Fruit fly (Drosophila melanogaster) Kc167 (cell line): ENCODE measurements around the gene Tim17b1.

Experiments used
- Myc ChIP-seq: fragments of >200 bp; optimal IDR thresholded peaks from 2 replicates; lab custom pipeline; 2017; ENCODE audit warnings: missing external identifiers
- Sin3A ChIP-seq: fragments of >200 bp; optimal IDR thresholded peaks from 2 replicates; lab custom pipeline; 2018; ENCODE audit warnings: missing external identifiers
- h ChIP-seq: fragments of >200 bp; optimal IDR thresholded peaks from 3 replicates; lab custom pipeline; 2018; ENCODE audit warnings: missing external identifiers
- insv ChIP-seq: fragments of >200 bp; optimal IDR thresholded peaks from 3 replicates; lab custom pipeline; 2018; ENCODE audit warnings: missing external identifiers
- psq ChIP-seq: fragments of >200 bp; optimal IDR thresholded peaks from 2 replicates; lab custom pipeline; 2017; ENCODE audit warnings: missing external identifiers
- ttk ChIP-seq: sonication (Bioruptor generic); optimal IDR thresholded peaks from 2 replicates; lab custom pipeline; 2017; ENCODE audit warnings: missing external identifiers

Gene Tim17b1

dm6 chr3R:5299569-5300195 lies at the start of gene Tim17b1:
Gene Tim17b1, plus strand, starts transcription at chr3R:5300145.
- TF ChIP-seq h (lab: Kevin White, UChicago) (no peak), psq (no peak), insv (no peak), ttk (lab: Kevin White, UChicago) (no peak), Myc (no peak), Sin3A (lab: Kevin White, UChicago) (no peak)

- TF ChIP-seq h (lab: Kevin White, UChicago) = no peak
- TF ChIP-seq insv = no peak
- no peak for TF ChIP-seq ttk (lab: Kevin White, UChicago)
- no peak for TF ChIP-seq Sin3A (lab: Kevin White, UChicago)
- no peak for TF ChIP-seq Myc
- TF ChIP-seq psq = no peak
Observed at dm6 chr3R:5250530-5251242, 49.3 kb upstream of the Tim17b1 start.

dm6 chr3R:5251243-5251865 lies 48.6 kb upstream of the Tim17b1 start, which contains the start of gene CtsF:
Gene CtsF, minus strand, starts transcription at chr3R:5251745.
- TF ChIP-seq psq = no peak
- no peak for TF ChIP-seq h (lab: Kevin White, UChicago)
- no peak for TF ChIP-seq Myc
- no peak for TF ChIP-seq insv
- TF ChIP-seq Sin3A (lab: Kevin White, UChicago) = no peak
- no peak for TF ChIP-seq ttk (lab: Kevin White, UChicago)

- TF ChIP-seq psq = no peak
- TF ChIP-seq Myc = no peak
- no peak for TF ChIP-seq insv
- TF ChIP-seq h (lab: Kevin White, UChicago) = no peak
- TF ChIP-seq Sin3A (lab: Kevin White, UChicago) = no peak
- no peak for TF ChIP-seq ttk (lab: Kevin White, UChicago)
Observed at dm6 chr3R:5252853-5253252, 47.1 kb upstream of the Tim17b1 start, which contains the start of gene CG1113. Gene CG1113, plus strand, starts transcription at chr3R:5253153.

- TF ChIP-seq Sin3A (lab: Kevin White, UChicago) (no peak), psq (no peak)
Observed at dm6 chr3R:5256462-5257146, 43.3 kb upstream of the Tim17b1 start, which contains the start of the genes Enoph and Hph. Gene Enoph, minus strand, starts transcription at chr3R:5256681. Gene Hph, plus strand, starts transcription at chr3R:5257037.

dm6 chr3R:5257147-5257487 lies 42.8 kb upstream of the Tim17b1 start:
- no peak for TF ChIP-seq Sin3A (lab: Kevin White, UChicago)
- no peak for TF ChIP-seq psq
- no peak for TF ChIP-seq ttk (lab: Kevin White, UChicago)
- TF ChIP-seq insv = no peak
- no peak for TF ChIP-seq h (lab: Kevin White, UChicago)
- TF ChIP-seq Myc = no peak

- TF ChIP-seq Myc (no peak), psq (no peak), insv (no peak), h (lab: Kevin White, UChicago) (no peak), Sin3A (lab: Kevin White, UChicago) (no peak), ttk (lab: Kevin White, UChicago) (no peak)
Observed at dm6 chr3R:5261262-5261661, 38.7 kb upstream of the Tim17b1 start.

- no peak for TF ChIP-seq h (lab: Kevin White, UChicago)
- TF ChIP-seq psq = no peak
- TF ChIP-seq insv = no peak
- TF ChIP-seq Myc = no peak
- TF ChIP-seq Sin3A (lab: Kevin White, UChicago) = no peak
- TF ChIP-seq ttk (lab: Kevin White, UChicago) = no peak
Observed at dm6 chr3R:5261996-5262535, 37.9 kb upstream of the Tim17b1 start.

dm6 chr3R:5262592-5262991 lies 37.4 kb upstream of the Tim17b1 start, which contains the start of gene Tim17a2:
Gene Tim17a2, minus strand, starts transcription at chr3R:5262692.
- no peak for TF ChIP-seq Myc
- TF ChIP-seq psq = no peak
- no peak for TF ChIP-seq Sin3A (lab: Kevin White, UChicago)
- no peak for TF ChIP-seq insv
- no peak for TF ChIP-seq h (lab: Kevin White, UChicago)
- no peak for TF ChIP-seq ttk (lab: Kevin White, UChicago)

dm6 chr3R:5263311-5264250 lies 36.4 kb upstream of the Tim17b1 start:
- TF ChIP-seq insv = no peak
- TF ChIP-seq Sin3A (lab: Kevin White, UChicago) = no peak
- TF ChIP-seq Myc = no peak
- no peak for TF ChIP-seq h (lab: Kevin White, UChicago)
- TF ChIP-seq ttk (lab: Kevin White, UChicago) = no peak
- TF ChIP-seq psq = no peak
